Worm (Caenorhabditis elegans) whole organism, L1 larva: ENCODE measurements around the gene osgn-1.

Experiments used
- C04F5.9 ChIP-seq: sonication (generic microtip); optimal IDR thresholded peaks from 2 replicates; lab custom pipeline; 2016; ENCODE audit warnings: missing genetic modification characterization, missing compliant biosample characterization
- C34B4.2 ChIP-seq: sonication (generic microtip); optimal IDR thresholded peaks from 2 replicates; lab custom pipeline; 2017; ENCODE audit warnings: mild to moderate bottlenecking, missing genetic modification characterization, missing compliant biosample characterization
- alr-1 ChIP-seq: fragments of 200-800 bp; sonication (Bioruptor generic); optimal IDR thresholded peaks from 2 replicates; lab custom pipeline; 2018; ENCODE audit warnings: borderline replicate concordance, mild to moderate bottlenecking, missing genetic modification characterization, missing compliant biosample characterization
- aly-2 ChIP-seq: fragments of 150-350 bp; optimal IDR thresholded peaks from 2 replicates; lab custom pipeline; 2014; ENCODE audit warnings: missing biosample characterization, missing genetic modification characterization
- ama-1 ChIP-seq: fragments of 150-350 bp; optimal IDR thresholded peaks from 2 replicates; lab custom pipeline; 2014
- ceh-63 ChIP-seq: fragments of 200-800 bp; sonication (Bioruptor generic); optimal IDR thresholded peaks from 2 replicates; lab custom pipeline; 2018; ENCODE audit warnings: mild to moderate bottlenecking, missing genetic modification characterization, missing compliant biosample characterization
- ceh-8 ChIP-seq: fragments of 200-800 bp; sonication (Bioruptor generic); optimal IDR thresholded peaks from 2 replicates; lab custom pipeline; 2018; ENCODE audit warnings: mild to moderate bottlenecking, missing genetic modification characterization, moderate library complexity, missing compliant biosample characterization
- dpl-1 ChIP-seq, 3 experiments: fragments of 150-350 bp in 2 of 3; sonication (generic microtip) in 1 of 3; optimal IDR thresholded peaks; 2 replicates each; lab custom pipeline; 2014 to 2017; ENCODE audit warnings: missing biosample characterization in 3 of 3, missing genetic modification characterization in 3 of 3, missing genetic modification reagents in 3 of 3
- dsc-1 ChIP-seq: sonication (generic microtip); optimal IDR thresholded peaks from 2 replicates; lab custom pipeline; 2016; ENCODE audit warnings: mild to moderate bottlenecking, missing genetic modification characterization, missing compliant biosample characterization
- efl-1 ChIP-seq, 4 experiments: fragments of 150-350 bp; optimal IDR thresholded peaks in 3 of 4; peaks in 1 of 4; 1 replicate in 1 of 4; 2 replicates in 3 of 4; lab custom pipeline; 2014; ENCODE audit warnings: missing biosample characterization in 2 of 4, missing genetic modification characterization in 2 of 4, missing genetic modification reagents in 2 of 4
- egl-13 ChIP-seq: sonication (generic microtip); optimal IDR thresholded peaks from 2 replicates; lab custom pipeline; 2016; ENCODE audit warnings: missing genotype, missing genetic modification reagents, missing genetic modification characterization, missing compliant biosample characterization
- egl-27 ChIP-seq, 2 experiments: fragments of 150-350 bp in 1 of 2; sonication (generic microtip); optimal IDR thresholded peaks; 3 replicates each; lab custom pipeline; 2017 to 2018; ENCODE audit warnings: missing biosample characterization in 2 of 2, missing genetic modification characterization in 2 of 2, missing genetic modification reagents in 2 of 2
- elt-2 ChIP-seq: sonication (generic microtip); optimal IDR thresholded peaks from 2 replicates; lab custom pipeline; 2016; ENCODE audit warnings: missing genetic modification characterization, mild to moderate bottlenecking, inconsistent platforms, missing compliant biosample characterization, missing genetic modification reagents
- elt-3 ChIP-seq, 6 experiments: fragments of 150-350 bp in 1 of 6; sonication (generic microtip); optimal IDR thresholded peaks; 2 replicates each; lab custom pipeline; 2017 to 2018; ENCODE audit warnings: missing biosample characterization in 6 of 6, missing genetic modification characterization in 6 of 6, inconsistent platforms in 1 of 6
- ets-5 ChIP-seq: fragments of 200-800 bp; sonication (Bioruptor generic); IDR thresholded peaks from 2 replicates; pipeline ENCODE4 v1.3.6; 2022; ENCODE audit warnings: missing genetic modification characterization, missing compliant biosample characterization
- fkh-10 ChIP-seq: sonication (generic microtip); optimal IDR thresholded peaks from 2 replicates; lab custom pipeline; 2017; ENCODE audit warnings: missing biosample characterization, missing genetic modification reagents, missing genetic modification characterization
- fkh-4 ChIP-seq: sonication (generic microtip); optimal IDR thresholded peaks from 2 replicates; lab custom pipeline; 2016; ENCODE audit warnings: missing compliant biosample characterization, missing genetic modification characterization, borderline replicate concordance
- hlh-4 ChIP-seq: sonication (generic microtip); optimal IDR thresholded peaks from 2 replicates; lab custom pipeline; 2016; ENCODE audit warnings: mild to moderate bottlenecking, missing genetic modification characterization, missing compliant biosample characterization
- hpl-2 ChIP-seq: fragments of 150-350 bp; optimal IDR thresholded peaks from 2 replicates; lab custom pipeline; 2014; ENCODE audit warnings: missing biosample characterization, missing genetic modification reagents, missing genetic modification characterization
- jun-1 ChIP-seq: fragments of 150-350 bp; optimal IDR thresholded peaks from 2 replicates; lab custom pipeline; 2014; ENCODE audit warnings: missing biosample characterization, missing genetic modification reagents, missing genetic modification characterization
- lin-15B ChIP-seq: fragments of 150-350 bp; sonication (generic microtip); optimal IDR thresholded peaks from 3 replicates; lab custom pipeline; 2014; ENCODE audit warnings: missing biosample characterization, missing genetic modification characterization
- lin-35 ChIP-seq, 2 experiments: fragments of 150-350 bp; optimal IDR thresholded peaks; 2 replicates each; lab custom pipeline; 2014; ENCODE audit warnings: missing biosample characterization in 2 of 2, missing genetic modification characterization in 2 of 2, missing genetic modification reagents in 2 of 2
- lir-3 ChIP-seq: sonication (generic microtip); optimal IDR thresholded peaks from 2 replicates; lab custom pipeline; 2016; ENCODE audit warnings: mild to moderate bottlenecking, missing genetic modification characterization, moderate library complexity, missing compliant biosample characterization; ENCODE audit not compliant: poor library complexity
- lsy-2 ChIP-seq, 2 experiments: fragments of 150-350 bp; optimal IDR thresholded peaks; 2 replicates each; lab custom pipeline; 2014; ENCODE audit warnings: missing biosample characterization in 2 of 2, missing genetic modification characterization in 2 of 2
- mab-9 ChIP-seq: fragments of 200-800 bp; sonication (Bioruptor generic); IDR thresholded peaks from 2 replicates; pipeline ENCODE4 v1.3.6; 2022; ENCODE audit warnings: missing genetic modification reagents, missing genetic modification characterization, missing compliant biosample characterization
- mep-1 ChIP-seq: fragments of 150-350 bp; optimal IDR thresholded peaks from 2 replicates; lab custom pipeline; 2014; ENCODE audit warnings: missing biosample characterization, missing genetic modification characterization
- nhr-47 ChIP-seq: sonication (generic microtip); optimal IDR thresholded peaks from 2 replicates; lab custom pipeline; 2016; ENCODE audit warnings: mild to moderate bottlenecking, missing genetic modification characterization, moderate library complexity, missing compliant biosample characterization
- nhr-77 ChIP-seq: fragments of 150-350 bp; optimal IDR thresholded peaks from 2 replicates; lab custom pipeline; 2014; ENCODE audit warnings: missing biosample characterization, missing genetic modification characterization
- nhr-84 ChIP-seq: sonication (generic microtip); optimal IDR thresholded peaks from 2 replicates; lab custom pipeline; 2017; ENCODE audit warnings: missing biosample characterization, missing genetic modification characterization
- nhr-85 ChIP-seq: sonication (generic microtip); peaks from one replicate; lab custom pipeline; 2016; ENCODE audit warnings: missing genetic modification characterization, inconsistent platforms, missing compliant biosample characterization
- rnt-1 ChIP-seq: sonication (generic microtip); optimal IDR thresholded peaks from 2 replicates; lab custom pipeline; 2016; ENCODE audit warnings: mild to moderate bottlenecking, missing genetic modification characterization, moderate library complexity, missing compliant biosample characterization
- snpc-4 ChIP-seq: fragments of 150-350 bp; optimal IDR thresholded peaks from 2 replicates; lab custom pipeline; 2014; ENCODE audit warnings: missing biosample characterization, missing genetic modification characterization
- snu-23 ChIP-seq: sonication (generic microtip); optimal IDR thresholded peaks from 2 replicates; lab custom pipeline; 2016; ENCODE audit warnings: missing genetic modification characterization, missing compliant biosample characterization
- sup-37 ChIP-seq: fragments of 200-800 bp; sonication (Bioruptor generic); optimal IDR thresholded peaks from 2 replicates; lab custom pipeline; 2018; ENCODE audit warnings: mild to moderate bottlenecking, missing genetic modification characterization, missing compliant biosample characterization
- swsn-7 ChIP-seq: sonication (generic microtip); optimal IDR thresholded peaks from 2 replicates; lab custom pipeline; 2016; ENCODE audit warnings: missing genetic modification characterization, missing compliant biosample characterization
- tlp-1 ChIP-seq: fragments of 150-350 bp; optimal IDR thresholded peaks from 2 replicates; lab custom pipeline; 2014; ENCODE audit warnings: missing biosample characterization, missing genetic modification characterization
- unc-30 ChIP-seq: sonication (generic microtip); optimal IDR thresholded peaks from 2 replicates; lab custom pipeline; 2017; ENCODE audit warnings: missing biosample characterization, missing genetic modification characterization
- xbp-1 ChIP-seq: sonication (generic microtip); optimal IDR thresholded peaks from 2 replicates; lab custom pipeline; 2016; ENCODE audit warnings: missing genetic modification characterization, missing compliant biosample characterization
- zip-4 ChIP-seq: fragments of 200-800 bp; sonication (Bioruptor generic); optimal IDR thresholded peaks from 2 replicates; lab custom pipeline; 2018; ENCODE audit warnings: mild to moderate bottlenecking, missing genetic modification characterization, moderate library complexity, missing compliant biosample characterization

osgn-1 gene

ce11 chrIV:4254989-4255582 is 47.9 kb downstream of the osgn-1 start:
- TF ChIP-seq efl-1 (optimal IDR thresholded peaks at IDR 0.05; lab: Kevin White, UChicago) (no peak), efl-1 (GFP tag; optimal IDR thresholded peaks at IDR 0.05 in 1 of 2; lab: Kevin White, UChicago) (peak in 1 of 2 experiments; percentile 57), hpl-2 (GFP tag; lab: Kevin White, UChicago) (no peak), lin-35 (GFP tag; optimal IDR thresholded peaks at IDR 0.05; lab: Kevin White, UChicago) (no peak), ama-1 (lab: Kevin White, UChicago) (no peak), snu-23 (GFP tag; lab: Kevin White, UChicago) (no peak)

- peak; percentile 38 for TF ChIP-seq jun-1 (tag; lab: Kevin White, UChicago)
- TF ChIP-seq xbp-1 (tag; lab: Kevin White, UChicago): no peak
- TF ChIP-seq elt-2: peak; percentile 59
These were observed 52.2 kb downstream of the osgn-1 start for ce11 chrIV:4259433-4259832.

ce11 chrIV:4262993-4263392 is 55.8 kb downstream of the osgn-1 start, which contains the start of gene col-33:
TSS of gene col-33 (plus strand) at chrIV:4263293.
- TF ChIP-seq lin-15B (no peak), zip-4 (GFP tag; lab: Kevin White, UChicago) (no peak), nhr-85 (tag; lab: Kevin White, UChicago) (no peak), C04F5.9 (tag; lab: Kevin White, UChicago) (no peak), nhr-84 (no peak), nhr-47 (tag; lab: Kevin White, UChicago) (no peak), fkh-10 (GFP tag; lab: Kevin White, UChicago) (no peak), elt-2 (no peak), mep-1 (tag; lab: Kevin White, UChicago) (no peak), egl-27 (tag; optimal IDR thresholded peaks at IDR 0.05; lab: Kevin White, UChicago) (no peak), swsn-7 (no peak), sup-37 (no peak)

- no peak for TF ChIP-seq lir-3
- TF ChIP-seq ceh-8 (GFP tag; lab: Kevin White, UChicago): peak; percentile 74
These were observed 57.5 kb downstream of the osgn-1 start for ce11 chrIV:4264649-4265048.

- no peak for TF ChIP-seq nhr-77 (tag; lab: Kevin White, UChicago)
- no peak for TF ChIP-seq zip-4 (GFP tag; lab: Kevin White, UChicago)
- no peak for TF ChIP-seq lsy-2 (tag; optimal IDR thresholded peaks at IDR 0.05; lab: Kevin White, UChicago)
- TF ChIP-seq ceh-63 (GFP tag; lab: Kevin White, UChicago): no peak
- TF ChIP-seq aly-2 (tag; lab: Kevin White, UChicago): no peak
These were observed 58.0 kb downstream of the osgn-1 start, which contains the start of gene F36A4.5 for ce11 chrIV:4265224-4265623. TSS of gene F36A4.5 (plus strand) at chrIV:4265524.

- peak; percentile 37 for TF ChIP-seq nhr-85 (tag; lab: Kevin White, UChicago)
- no peak for TF ChIP-seq rnt-1 (tag; lab: Kevin White, UChicago)
- no peak for TF ChIP-seq egl-13 (tag; lab: Kevin White, UChicago)
- TF ChIP-seq snpc-4 (tag; lab: Kevin White, UChicago): peak; percentile 63
These were observed 58.8 kb downstream of the osgn-1 start for ce11 chrIV:4265951-4266350.

- TF ChIP-seq mab-9 (GFP tag; lab: Robert Waterston, UW) (no peak), dpl-1 (GFP tag; optimal IDR thresholded peaks at IDR 0.05; lab: Kevin White, UChicago) (no peak), snu-23 (GFP tag; lab: Kevin White, UChicago) (no peak), fkh-4 (tag; lab: Kevin White, UChicago) (no peak), lsy-2 (tag; optimal IDR thresholded peaks at IDR 0.05; lab: Kevin White, UChicago) (no peak), unc-30 (tag; lab: Kevin White, UChicago) (no peak), C34B4.2 (tag; lab: Kevin White, UChicago) (no peak), hlh-4 (tag; lab: Kevin White, UChicago) (no peak), ets-5 (no peak), alr-1 (no peak), snpc-4 (tag; lab: Kevin White, UChicago) (no peak), tlp-1 (tag; lab: Kevin White, UChicago) (no peak), dsc-1 (tag; lab: Kevin White, UChicago) (no peak), elt-3 (tag; optimal IDR thresholded peaks at IDR 0.05; lab: Kevin White, UChicago) (no peak)
- TF ChIP-seq, all 84 proteins: peak for 0
These were observed 60.1 kb downstream of the osgn-1 start, which contains the start of gene F36A4.4 for ce11 chrIV:4267320-4267719. TSS of gene F36A4.4 (plus strand) at chrIV:4267620.
